Fruit fly (Drosophila melanogaster): ENCODE measurements around the gene Sry-delta.
A peak's percentile ranks its signal among the peaks of the same experiment; 100 is the strongest.

Sry-delta gene

dm6 chr3R:30056592-30057135 lies 13.5 kb downstream of the Sry-delta start, which contains the start of the genes CG7950 and Rpp14a (continued):
- TF ChIP-seq CG32772 (GFP tag; IDR thresholded peaks at IDR 0.05) (peak; percentile 70), CG1529 (GFP tag; optimal IDR thresholded peaks at IDR 0.05) (peak; percentile 12), CG4854 (GFP tag; optimal IDR thresholded peaks at IDR 0.05) (peak; percentile 63), CG1233 (GFP tag; optimal IDR thresholded peaks at IDR 0.05) (peak; percentile 63), Sox102F (GFP tag; optimal IDR thresholded peaks at IDR 0.05) (peak; percentile 85), Sry-δ (GFP tag; optimal IDR thresholded peaks at IDR 0.05) (peak; percentile 57), ro (GFP tag; IDR thresholded peaks at IDR 0.05) (no peak), CG9817 (tag; optimal IDR thresholded peaks at IDR 0.05) (peak; percentile 86), CG6689 (GFP tag; IDR thresholded peaks at IDR 0.05) (peak; percentile 70), stwl (tag; optimal IDR thresholded peaks at IDR 0.05) (peak; percentile 26), zen2 (GFP tag; IDR thresholded peaks at IDR 0.05; ENCODE audit: partially characterized antibody) (no peak; the same call in 2 of the 3 replicates), Ets65A (GFP tag) (peak; percentile 93), E2f2 (GFP tag; IDR thresholded peaks at IDR 0.05) (peak; percentile 62), Lim3 (GFP tag; IDR thresholded peaks at IDR 0.05) (no peak), CG3407 (GFP tag; optimal IDR thresholded peaks at IDR 0.05) (peak; percentile 36), Nf-YC (tag; optimal IDR thresholded peaks at IDR 0.05) (peak; percentile 65), CG13296 (GFP tag; optimal IDR thresholded peaks at IDR 0.05) (peak; percentile 62), CG4282 (GFP tag; optimal IDR thresholded peaks at IDR 0.05) (peak; percentile 65), sob (GFP tag; IDR thresholded peaks at IDR 0.05) (peak; percentile 76), crc (GFP tag; optimal IDR thresholded peaks at IDR 0.05) (peak; percentile 38), hth (optimal IDR thresholded peaks at IDR 0.05) (no peak), unc-4 (GFP tag; IDR thresholded peaks at IDR 0.05; ENCODE audit: partially characterized antibody) (no peak), CG2120 (GFP tag; optimal IDR thresholded peaks at IDR 0.05) (peak; percentile 94), CG9437 (GFP tag; optimal IDR thresholded peaks at IDR 0.05) (peak; percentile 42), CG6272 (GFP tag; IDR thresholded peaks at IDR 0.05) (peak; percentile 68; the same call in 1 of the 2 replicates), trh (GFP tag; optimal IDR thresholded peaks at IDR 0.05) (peak; percentile 64), luna (GFP tag; optimal IDR thresholded peaks at IDR 0.05) (peak; percentile 42), CG16779 (GFP tag; IDR thresholded peaks at IDR 0.05) (peak; percentile 62), PHDP (tag; optimal IDR thresholded peaks at IDR 0.05) (peak; percentile 85), CG2889 (GFP tag; IDR thresholded peaks at IDR 0.05) (peak; percentile 77), grn (GFP tag; optimal IDR thresholded peaks at IDR 0.05) (no peak), Drgx (GFP tag; IDR thresholded peaks at IDR 0.05) (peak; percentile 80), p53 (GFP tag; optimal IDR thresholded peaks at IDR 0.05) (no peak), CG34224 (GFP tag; IDR thresholded peaks at IDR 0.05; ENCODE audit: partially characterized antibody) (0 out of 3 replicates have a peak, but pooled peaks have one; percentile 27), Hr39 (optimal IDR thresholded peaks at IDR 0.05) (no peak), CG16815 (GFP tag; optimal IDR thresholded peaks at IDR 0.05) (peak; percentile 44), ken (GFP tag; IDR thresholded peaks at IDR 0.05) (peak; percentile 82), CG3281 (GFP tag; optimal IDR thresholded peaks at IDR 0.05) (peak; percentile 73), CG12659 (GFP tag; optimal IDR thresholded peaks at IDR 0.05) (peak; percentile 65), exex (tag; optimal IDR thresholded peaks at IDR 0.05) (peak; percentile 52), pho (GFP tag; optimal IDR thresholded peaks at IDR 0.05) (peak; percentile 85), wor (GFP tag; IDR thresholded peaks at IDR 0.05) (peak; percentile 54; the same call in 1 of the 2 replicates), CrebB (tag; optimal IDR thresholded peaks at IDR 0.05) (peak; percentile 83), CG31365 (tag; optimal IDR thresholded peaks at IDR 0.05) (no peak), CG4820 (GFP tag; optimal IDR thresholded peaks at IDR 0.05) (no peak), CG7372 (GFP tag; IDR thresholded peaks at IDR 0.05) (peak; percentile 70; the same call in 1 of the 2 replicates), zf30C (GFP tag; optimal IDR thresholded peaks at IDR 0.05) (peak; percentile 38), HLH4C (GFP tag; IDR thresholded peaks at IDR 0.05; ENCODE audit: partially characterized antibody) (no peak), HLH54F (GFP tag; optimal IDR thresholded peaks at IDR 0.05) (peak; percentile 88), CG30431 (GFP tag; optimal IDR thresholded peaks at IDR 0.05) (peak; percentile 21), slou (GFP tag; optimal IDR thresholded peaks at IDR 0.05) (peak; percentile 43)
